Worm (Caenorhabditis elegans): Measurements from ENCODE around the gene talp-3.

DNA sequence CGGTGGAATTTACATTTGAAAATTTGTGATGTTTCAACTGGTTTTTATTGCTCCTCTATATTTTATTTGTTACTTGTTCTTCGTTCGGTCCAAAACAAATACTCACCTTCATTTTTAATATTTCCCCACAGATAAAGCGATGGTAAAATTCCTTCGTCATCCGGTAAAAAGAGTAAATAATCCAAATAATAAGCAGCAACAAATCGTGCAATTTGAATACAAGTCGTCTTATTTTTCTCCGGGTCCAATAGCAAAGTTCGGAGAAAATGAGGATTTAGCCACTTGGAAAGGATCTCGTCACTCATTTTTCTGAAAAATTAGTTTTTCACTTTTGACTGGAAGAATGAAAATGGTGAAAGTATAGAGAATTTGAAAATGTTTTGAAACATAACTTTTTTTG lies at the start of gene talp-3:
- no peak for TF ChIP-seq F23B12.7 (tag; optimal IDR thresholded peaks at IDR 0.05; ENCODE audit: insufficient read depth)
- TF ChIP-seq F22D6.2 (tag; optimal IDR thresholded peaks at IDR 0.05), result no peak
- no peak for TF ChIP-seq pha-4 (tag; optimal IDR thresholded peaks at IDR 0.05)
- no peak for TF ChIP-seq dox-1 (GFP tag; IDR thresholded peaks at IDR 0.05)
- TF ChIP-seq madf-8 (GFP tag; conservative IDR thresholded peaks at IDR 0.05), result no peak
- TF ChIP-seq lin-40 (tag; optimal IDR thresholded peaks at IDR 0.05), result no peak
- TF ChIP-seq egl-18 (GFP tag; IDR thresholded peaks at IDR 0.05), result no peak
- TF ChIP-seq lsl-1 (GFP tag; optimal IDR thresholded peaks at IDR 0.05), result no peak
- no peak for TF ChIP-seq rec-8 (tag; optimal IDR thresholded peaks at IDR 0.05)
- TF ChIP-seq F37B4.10 (GFP tag; IDR thresholded peaks at IDR 0.05), result no peak
- no peak for TF ChIP-seq mes-4 (tag; optimal IDR thresholded peaks at IDR 0.05)
- no peak for TF ChIP-seq F49E8.2 (tag; optimal IDR thresholded peaks at IDR 0.05; ENCODE audit: insufficient read depth)
- no peak for TF ChIP-seq Y53G8AR.9 (GFP tag; conservative IDR thresholded peaks at IDR 0.05)
